Fruit fly (Drosophila melanogaster) whole organism, embryonic: Measurements from ENCODE around the gene RpL28.

ENCODE experiments used
- Blimp-1 ChIP-seq: fragments of 200-800 bp; sonication (Bioruptor generic); optimal IDR thresholded peaks from 3 replicates; lab custom pipeline; 2018; ENCODE audit warnings: missing biosample characterization, missing genetic modification characterization, mild to moderate bottlenecking, moderate library complexity, missing genetic modification reagents
- CG10209 ChIP-seq: fragments of 200-800 bp; sonication (Bioruptor generic); optimal IDR thresholded peaks from 3 replicates; lab custom pipeline; 2017; ENCODE audit warnings: missing biosample characterization, mild to moderate bottlenecking, missing genetic modification characterization, missing genetic modification reagents
- CG11247 ChIP-seq: fragments of 200-800 bp; sonication (Bioruptor generic); IDR thresholded peaks from 2 replicates; pipeline ENCODE4 v1.3.6; 2022; ENCODE audit warnings: missing biosample characterization, missing genetic modification characterization
- CG11560 ChIP-seq: fragments of 200-800 bp; sonication (Bioruptor generic); IDR thresholded peaks from 3 replicates; pipeline ENCODE4 v1.3.6; 2022; ENCODE audit warnings: missing biosample characterization, missing genetic modification characterization
- CG13287 ChIP-seq: fragments of 200-800 bp; sonication (Bioruptor generic); IDR thresholded peaks from 2 replicates; pipeline ENCODE4 v1.3.6; 2022; ENCODE audit warnings: missing biosample characterization, missing genetic modification characterization; ENCODE audit not compliant: partially characterized antibody
- CG13296 ChIP-seq: fragments of 200-800 bp; sonication (Bioruptor generic); optimal IDR thresholded peaks from 3 replicates; lab custom pipeline; 2018; ENCODE audit warnings: missing biosample characterization, mild to moderate bottlenecking, missing genetic modification characterization
- CG13775 ChIP-seq: fragments of 200-800 bp; sonication (Bioruptor generic); optimal IDR thresholded peaks from 3 replicates; lab custom pipeline; 2017; ENCODE audit warnings: missing biosample characterization, mild to moderate bottlenecking, missing genetic modification characterization
- CG14667 ChIP-seq: fragments of 200-800 bp; sonication (Bioruptor generic); IDR thresholded peaks from 2 replicates; pipeline ENCODE4 v1.3.6; 2022; ENCODE audit warnings: missing biosample characterization, missing genetic modification characterization
- CG16813 ChIP-seq: fragments of 200-800 bp; sonication (Bioruptor generic); IDR thresholded peaks from 3 replicates; pipeline ENCODE4 v1.3.6; 2022; ENCODE audit warnings: missing biosample characterization, missing genetic modification characterization; ENCODE audit not compliant: partially characterized antibody
- CG2678 ChIP-seq: fragments of 200-800 bp; sonication (Bioruptor generic); optimal IDR thresholded peaks from 3 replicates; lab custom pipeline; 2019; ENCODE audit warnings: missing biosample characterization, mild to moderate bottlenecking, missing genetic modification characterization, moderate library complexity
- CG2712 ChIP-seq: fragments of 200-800 bp; optimal IDR thresholded peaks from 3 replicates; lab custom pipeline; 2019; ENCODE audit warnings: missing biosample characterization, mild to moderate bottlenecking, missing genetic modification characterization, moderate library complexity
- CG32532 ChIP-seq: fragments of 200-800 bp; sonication (Bioruptor generic); IDR thresholded peaks from 2 replicates; pipeline ENCODE4 v1.3.6; 2022; ENCODE audit warnings: missing biosample characterization, missing genetic modification characterization
- CG33557 ChIP-seq: fragments of 200-800 bp; sonication (Bioruptor generic); optimal IDR thresholded peaks from 2 replicates; lab custom pipeline; 2019; ENCODE audit warnings: missing biosample characterization, mild to moderate bottlenecking, missing genetic modification characterization, moderate library complexity
- CG3726 ChIP-seq: fragments of 200-800 bp; sonication (Bioruptor generic); IDR thresholded peaks from 3 replicates; pipeline ENCODE4, ENCODE4 v1.3.6; 2022; ENCODE audit warnings: missing biosample characterization, missing genetic modification characterization
- CG6683 ChIP-seq: fragments of 200-800 bp; sonication (Bioruptor generic); optimal IDR thresholded peaks from 2 replicates; lab custom pipeline; 2017; ENCODE audit warnings: missing biosample characterization, mild to moderate bottlenecking, missing genetic modification characterization, missing genetic modification reagents
- CG7963 ChIP-seq: fragments of 200-800 bp; sonication (Bioruptor generic); IDR thresholded peaks from 3 replicates; pipeline ENCODE4 v1.3.6; 2022; ENCODE audit warnings: missing biosample characterization, missing genetic modification characterization; ENCODE audit not compliant: partially characterized antibody
- CG8290 ChIP-seq, 3 experiments: fragments of 200-800 bp; sonication (Bioruptor generic); optimal IDR thresholded peaks; 2 replicates each; lab custom pipeline; 2016 to 2019; ENCODE audit warnings: missing biosample characterization in 3 of 3, missing genetic modification characterization in 3 of 3, mild to moderate bottlenecking in 2 of 3, moderate library complexity in 1 of 3
- CG8388 ChIP-seq: fragments of 200-800 bp; sonication (Bioruptor generic); optimal IDR thresholded peaks from 2 replicates; lab custom pipeline; 2019; ENCODE audit warnings: missing biosample characterization, mild to moderate bottlenecking, missing genetic modification characterization, moderate library complexity
- D19A ChIP-seq: fragments of 200-800 bp; optimal IDR thresholded peaks from 3 replicates; lab custom pipeline; 2019; ENCODE audit warnings: missing biosample characterization, mild to moderate bottlenecking, missing genetic modification characterization, moderate library complexity
- HHEX ChIP-seq: fragments of 200-800 bp; sonication (Bioruptor generic); optimal IDR thresholded peaks from 3 replicates; lab custom pipeline; 2017; ENCODE audit warnings: missing biosample characterization, mild to moderate bottlenecking, missing genetic modification characterization, missing genetic modification reagents
- HLH3B ChIP-seq: fragments of 200-800 bp; sonication (Bioruptor generic); IDR thresholded peaks from 2 replicates; pipeline ENCODE4 v1.3.6; 2022; ENCODE audit warnings: missing biosample characterization, missing genetic modification characterization
- Hr39 ChIP-seq: fragments of >200 bp; optimal IDR thresholded peaks from 2 replicates; lab custom pipeline; 2017
- Hr78 ChIP-seq, 2 experiments: fragments of 200-800 bp in 1 of 2; fragments of >200 bp in 1 of 2; sonication (Bioruptor generic) in 1 of 2; optimal IDR thresholded peaks; 2 replicates each; lab custom pipeline; 2017 to 2019; ENCODE audit warnings: missing biosample characterization in 2 of 2, missing genetic modification characterization in 2 of 2, mild to moderate bottlenecking in 1 of 2, moderate library complexity in 1 of 2
- Kr ChIP-seq: fragments of 200-800 bp; sonication (Bioruptor generic); optimal IDR thresholded peaks from 2 replicates; lab custom pipeline; 2017; ENCODE audit warnings: missing biosample characterization, mild to moderate bottlenecking, missing genetic modification characterization
- NFAT ChIP-seq: fragments of 200-800 bp; sonication (Bioruptor generic); IDR thresholded peaks from 2 replicates; pipeline ENCODE4 v1.3.6; 2022; ENCODE audit warnings: missing biosample characterization, missing genetic modification characterization
- Oaz ChIP-seq: fragments of 200-800 bp; sonication (Bioruptor generic); IDR thresholded peaks from 2 replicates; pipeline ENCODE4 v1.3.6; 2022; ENCODE audit warnings: missing biosample characterization, missing genetic modification characterization
- YL-1 ChIP-seq: fragments of 200-800 bp; sonication (Bioruptor generic); optimal IDR thresholded peaks from 3 replicates; lab custom pipeline; 2017; ENCODE audit warnings: missing biosample characterization, mild to moderate bottlenecking, missing genetic modification characterization
- abd-A ChIP-seq: fragments of 200-800 bp; sonication (Bioruptor generic); optimal IDR thresholded peaks from 3 replicates; lab custom pipeline; 2019; ENCODE audit warnings: missing biosample characterization, mild to moderate bottlenecking, missing genetic modification characterization, moderate library complexity
- bab2 ChIP-seq: fragments of 200-800 bp; sonication (Bioruptor generic); optimal IDR thresholded peaks from 2 replicates; lab custom pipeline; 2016; ENCODE audit warnings: missing biosample characterization, missing genetic modification characterization
- br ChIP-seq: fragments of >200 bp; optimal IDR thresholded peaks from 2 replicates; lab custom pipeline; 2017
- caup ChIP-seq: fragments of 200-800 bp; sonication (Bioruptor generic); optimal IDR thresholded peaks from 3 replicates; lab custom pipeline; 2017; ENCODE audit warnings: missing biosample characterization, mild to moderate bottlenecking, missing genetic modification characterization, moderate library complexity; ENCODE audit not compliant: severe bottlenecking
- corto ChIP-seq: fragments of 200-800 bp; sonication (Bioruptor generic); optimal IDR thresholded peaks from 2 replicates; lab custom pipeline; 2016; ENCODE audit warnings: missing biosample characterization, mild to moderate bottlenecking, missing genetic modification characterization, moderate library complexity
- crol ChIP-seq: fragments of 200-800 bp; sonication (Bioruptor generic); IDR thresholded peaks from 2 replicates; pipeline ENCODE4 v1.3.6; 2022; ENCODE audit warnings: missing biosample characterization, missing genetic modification characterization
- ftz-f1 ChIP-seq: fragments of 200-800 bp; sonication (Bioruptor generic); optimal IDR thresholded peaks from 2 replicates; lab custom pipeline; 2016; ENCODE audit warnings: missing biosample characterization, missing genetic modification characterization
- ind ChIP-seq: fragments of 200-800 bp; sonication (Bioruptor generic); optimal IDR thresholded peaks from 3 replicates; lab custom pipeline; 2016; ENCODE audit warnings: missing biosample characterization, missing genetic modification characterization
- lbe ChIP-seq: fragments of 200-800 bp; sonication (Bioruptor generic); optimal IDR thresholded peaks from 2 replicates; lab custom pipeline; 2016; ENCODE audit warnings: missing biosample characterization, mild to moderate bottlenecking, missing genetic modification characterization
- nom ChIP-seq: fragments of 200-800 bp; sonication (Bioruptor generic); optimal IDR thresholded peaks from 2 replicates; lab custom pipeline; 2017; ENCODE audit warnings: missing biosample characterization, missing genetic modification characterization, mild to moderate bottlenecking, moderate library complexity, missing genetic modification reagents
- phol ChIP-seq: fragments of 200-800 bp; sonication (Bioruptor generic); optimal IDR thresholded peaks from 3 replicates; lab custom pipeline; 2018; ENCODE audit warnings: missing biosample characterization, mild to moderate bottlenecking, missing genetic modification characterization, moderate library complexity
- ro ChIP-seq: fragments of 200-800 bp; sonication (Bioruptor generic); IDR thresholded peaks from 2 replicates; pipeline ENCODE4 v1.3.6; 2022; ENCODE audit warnings: missing biosample characterization, missing genetic modification characterization
- sens ChIP-seq: fragments of 200-800 bp; sonication (Bioruptor generic); peaks from one replicate; lab custom pipeline; 2016; ENCODE audit warnings: missing biosample characterization, missing genetic modification characterization
- slp2 ChIP-seq: fragments of 200-800 bp; sonication (Bioruptor generic); optimal IDR thresholded peaks from 2 replicates; lab custom pipeline; 2016; ENCODE audit warnings: missing biosample characterization, missing genetic modification characterization
- twi ChIP-seq: fragments of 200-800 bp; optimal IDR thresholded peaks from 2 replicates; lab custom pipeline; 2019; ENCODE audit warnings: missing biosample characterization, mild to moderate bottlenecking, missing genetic modification characterization, moderate library complexity
- vnd ChIP-seq: fragments of 200-800 bp; sonication (Bioruptor generic); IDR thresholded peaks from 3 replicates; pipeline ENCODE4 v1.3.6; 2022; ENCODE audit warnings: missing biosample characterization, missing genetic modification characterization; ENCODE audit not compliant: partially characterized antibody
- zf30C ChIP-seq: fragments of 200-800 bp; sonication (Bioruptor generic); optimal IDR thresholded peaks from 3 replicates; lab custom pipeline; 2018; ENCODE audit warnings: missing biosample characterization, mild to moderate bottlenecking, missing genetic modification characterization

RpL28 gene

DNA sequence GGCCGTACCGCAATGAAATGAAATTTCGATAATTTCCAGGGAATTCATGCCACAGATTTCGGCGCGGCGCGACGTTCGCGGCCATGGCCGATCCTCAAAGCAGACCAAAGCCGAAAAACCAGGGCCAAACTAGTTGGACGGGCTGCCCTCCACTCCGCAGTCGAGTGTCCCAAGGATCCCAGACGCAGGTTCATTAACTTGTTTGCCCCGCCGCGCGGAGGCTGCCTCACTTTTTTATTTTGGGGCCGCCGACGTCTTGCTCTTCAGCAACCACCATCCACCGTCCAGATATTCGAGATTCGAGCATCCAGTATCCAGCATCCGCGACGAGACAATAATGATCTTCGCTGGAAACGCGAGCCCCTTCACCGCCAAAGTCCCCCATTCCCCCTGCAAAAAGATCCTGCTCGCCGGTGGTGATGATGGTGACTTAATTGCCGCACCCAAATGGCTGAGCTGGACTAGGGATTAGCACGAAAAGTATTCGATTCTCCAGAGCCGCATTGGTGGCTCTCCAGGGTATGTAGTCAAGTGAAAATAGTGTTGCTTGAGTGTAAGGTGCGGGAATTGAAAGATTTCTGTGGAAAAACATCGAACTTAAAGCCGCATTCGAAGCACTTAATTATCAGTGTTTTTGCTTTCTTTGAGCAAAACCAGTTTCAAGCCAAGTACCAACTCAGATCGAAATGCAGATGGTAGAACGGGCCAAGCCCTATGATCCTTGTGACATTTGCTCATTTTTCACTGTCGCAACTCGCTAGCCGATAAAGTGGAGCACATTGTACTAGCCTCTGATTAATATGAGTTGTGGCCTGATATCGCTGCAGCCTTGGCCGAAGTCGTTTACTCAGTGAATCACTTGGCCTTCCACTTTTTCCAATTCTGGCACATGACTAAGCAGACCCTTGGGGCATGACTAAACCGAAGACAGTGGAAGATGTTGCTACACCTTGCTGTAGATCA is 19.6 kb upstream of the RpL28 start:
- TF ChIP-seq CG16813 (GFP tag; lab: Robert Waterston, UW) (0 out of 3 replicates have a peak, but pooled peaks have one; percentile 27), ind (no peak), nom (GFP tag; lab: Kevin White, UChicago) (peak; percentile 5), CG13296 (GFP tag; lab: Kevin White, UChicago) (no peak), sens (GFP tag; lab: Kevin White, UChicago) (peak; percentile 6), ftz-f1 (no peak), corto (GFP tag; lab: Kevin White, UChicago) (peak; percentile 18), CG11560 (tag; lab: Robert Waterston, UW) (no peak)

DNA sequence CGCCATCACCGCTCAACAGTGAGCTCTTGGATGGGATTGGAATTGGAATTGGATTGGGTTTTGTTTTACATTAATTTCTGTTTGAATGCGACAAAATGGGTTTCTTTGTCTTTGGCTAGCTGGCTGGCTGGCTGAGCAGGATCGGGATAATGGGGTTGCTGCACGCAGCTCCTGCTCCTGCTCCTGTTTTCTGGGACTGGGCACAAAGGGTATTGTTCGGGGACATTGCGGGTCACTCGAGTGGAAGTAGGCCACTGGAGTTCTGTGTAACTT is 18.5 kb upstream of the RpL28 start:
- TF ChIP-seq vnd (GFP tag; lab: Robert Waterston, UW) (0 out of 3 replicates have a peak, but pooled peaks have one; percentile 16), caup (GFP tag; lab: Kevin White, UChicago) (no peak), CG7963 (0 out of 3 replicates have a peak, but pooled peaks have one; percentile 18), phol (no peak), Kr (GFP tag; lab: Kevin White, UChicago) (no peak), crol (peak; percentile 66; the same call in 1 of the 2 replicates)

DNA sequence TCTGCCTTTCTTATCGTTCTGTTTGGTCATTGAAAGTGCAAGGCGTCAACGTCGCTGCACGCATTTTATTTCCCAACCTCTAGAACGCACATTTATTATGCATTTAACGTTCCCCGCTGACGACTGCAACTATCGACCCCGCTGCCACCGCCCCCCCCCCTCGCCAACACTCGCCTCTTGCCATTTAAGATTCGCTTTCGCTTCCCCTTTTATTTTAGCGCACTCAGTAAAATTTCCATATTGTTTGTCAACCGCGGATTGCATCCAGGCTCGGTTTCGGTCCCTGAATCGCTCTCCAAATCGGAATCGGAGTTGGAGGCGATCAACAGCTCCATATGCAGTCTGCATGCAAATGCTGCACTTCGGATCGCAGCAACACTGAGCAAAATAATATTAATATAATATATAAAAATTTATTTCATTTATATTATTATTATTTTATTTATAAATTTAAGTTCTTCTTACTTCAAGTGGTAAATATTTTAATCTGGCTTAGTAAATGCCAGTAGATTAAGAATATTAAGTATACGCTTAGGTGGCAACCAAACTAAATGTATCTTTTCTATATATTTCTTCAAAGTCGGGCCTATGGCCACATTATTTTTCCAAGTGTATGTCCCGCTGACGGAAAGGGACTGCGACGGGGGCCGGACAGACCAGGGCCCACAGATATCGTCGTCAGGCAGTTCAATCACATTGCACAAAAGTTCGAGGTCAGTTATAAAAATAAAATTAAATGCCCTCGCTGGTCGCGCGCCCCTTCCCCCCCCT is 18.0 kb upstream of the RpL28 start:
- no peak for TF ChIP-seq CG3726 (GFP tag; lab: Robert Waterston, UW)
- TF ChIP-seq slp2 (GFP tag; lab: Kevin White, UChicago): no peak
- no peak for TF ChIP-seq CG8290 (GFP tag; optimal IDR thresholded peaks at IDR 0.05; lab: Kevin White, UChicago)
- TF ChIP-seq CG8290 (tag; optimal IDR thresholded peaks at IDR 0.05; lab: Kevin White, UChicago): no peak
- no peak for TF ChIP-seq CG11247
- TF ChIP-seq abd-A (tag; lab: Kevin White, UChicago): no peak
- TF ChIP-seq CG2712 (tag; lab: Kevin White, UChicago): peak; percentile 53
- no peak for TF ChIP-seq HHEX (GFP tag; lab: Kevin White, UChicago)
- peak; percentile 8 for TF ChIP-seq twi (tag; lab: Kevin White, UChicago)
- TF ChIP-seq HLH3B: no peak
- TF ChIP-seq CG8388: peak; percentile 30
- no peak for TF ChIP-seq br (lab: Kevin White, UChicago)
- TF ChIP-seq Hr39 (lab: Kevin White, UChicago): no peak
- TF ChIP-seq bab2 (GFP tag; lab: Kevin White, UChicago): no peak
- TF ChIP-seq zf30C: no peak
- TF ChIP-seq Oaz: no peak
- TF ChIP-seq CG33557 (GFP tag; lab: Kevin White, UChicago): no peak
- no peak for TF ChIP-seq YL-1 (GFP tag; lab: Kevin White, UChicago)
- TF ChIP-seq CG14667 (GFP tag; lab: Robert Waterston, UW): no peak
- peak; percentile 15 for TF ChIP-seq Blimp-1 (GFP tag; lab: Kevin White, UChicago)
- TF ChIP-seq CG13775 (GFP tag; lab: Kevin White, UChicago): no peak
- peak; percentile 0 for TF ChIP-seq D19A
- TF ChIP-seq ro (GFP tag; lab: Robert Waterston, UW): no peak
- TF ChIP-seq lbe (GFP tag; lab: Kevin White, UChicago): peak; percentile 94
- TF ChIP-seq caup (GFP tag; lab: Kevin White, UChicago): no peak
- peak in 1 of 2 experiments; percentile 38 for TF ChIP-seq Hr78 (GFP tag; optimal IDR thresholded peaks at IDR 0.05; lab: Kevin White, UChicago)
- no peak for TF ChIP-seq NFAT (GFP tag; lab: Robert Waterston, UW)
- TF ChIP-seq CG10209 (GFP tag; lab: Kevin White, UChicago): peak; percentile 12
- TF ChIP-seq CG2678 (tag; lab: Kevin White, UChicago): peak; percentile 30
- TF ChIP-seq CG13287 (GFP tag; lab: Robert Waterston, UW): no peak
- TF ChIP-seq CG6683 (GFP tag; lab: Kevin White, UChicago): no peak
- no peak for TF ChIP-seq CG32532
